Worm (Caenorhabditis elegans) whole organism, L3 larva: ENCODE measurements around the gene H23N18.6.

ENCODE experiments used
- elt-3 ChIP-seq, 3 experiments: fragments of 150-350 bp in 1 of 3; sonication (generic microtip) in 2 of 3; optimal IDR thresholded peaks; 2 replicates in 2 of 3; 4 replicates in 1 of 3; lab custom pipeline; 2014 to 2017; ENCODE audit warnings: missing biosample characterization in 3 of 3, missing genetic modification characterization in 3 of 3
- pha-4 ChIP-seq: fragments of 150-350 bp; optimal IDR thresholded peaks from 2 replicates; lab custom pipeline; 2014; ENCODE audit warnings: missing biosample characterization, missing genetic modification reagents, missing genetic modification characterization
- sea-2 ChIP-seq: fragments of 150-350 bp; sonication (generic microtip); optimal IDR thresholded peaks from 4 replicates; lab custom pipeline; 2014; ENCODE audit warnings: missing biosample characterization, missing genetic modification reagents, missing genetic modification characterization
- skn-1 ChIP-seq: fragments of 150-350 bp; optimal IDR thresholded peaks from 2 replicates; lab custom pipeline; 2014; ENCODE audit warnings: missing biosample characterization, missing genetic modification characterization

ce11 chrV:4962968-4963367, 48.1 kb upstream of the H23N18.6 start, which contains the start of gene tam-1:
- TF ChIP-seq sea-2 (GFP tag; lab: Kevin White, UChicago) (no peak), elt-3 (tag; optimal IDR thresholded peaks at IDR 0.05; lab: Kevin White, UChicago) (no peak), skn-1 (tag; lab: Kevin White, UChicago) (no peak), pha-4 (peak; percentile 32)
